Fruit fly (Drosophila melanogaster): ENCODE results near the gene Remo.

The Remo gene

DNA sequence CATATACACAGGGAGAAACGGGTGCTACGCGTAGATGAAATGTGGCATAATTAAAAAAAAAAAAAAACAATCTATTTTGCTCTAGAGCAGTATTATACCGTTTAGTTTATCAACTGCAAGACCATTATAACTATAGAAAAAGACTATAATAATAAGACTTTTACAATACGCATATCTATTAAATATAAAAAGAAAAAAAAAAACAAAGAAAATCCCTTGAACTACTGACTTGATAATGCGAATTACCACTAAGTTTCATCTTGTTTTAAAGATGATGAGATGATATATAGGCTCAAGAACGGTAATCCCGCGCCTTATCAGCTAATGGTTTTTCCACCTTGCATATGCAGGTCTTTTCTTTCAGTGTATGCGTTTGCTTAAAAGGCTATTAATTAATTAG is 19.3 kb downstream of the Remo start (continued):
- TF ChIP-seq seq (GFP tag; IDR thresholded peaks at IDR 0.05) (no peak), B-H1 (GFP tag; IDR thresholded peaks at IDR 0.05) (no peak), CG18764 (GFP tag; optimal IDR thresholded peaks at IDR 0.05) (no peak), fd3F (GFP tag; optimal IDR thresholded peaks at IDR 0.05) (no peak), MBD-R2 (GFP tag; IDR thresholded peaks at IDR 0.05) (no peak), CrebB (tag; optimal IDR thresholded peaks at IDR 0.05) (no peak), Asciz (GFP tag; optimal IDR thresholded peaks at IDR 0.05) (no peak), eyg (GFP tag; optimal IDR thresholded peaks at IDR 0.05) (no peak), CG17361 (GFP tag; IDR thresholded peaks at IDR 0.05) (peak; percentile 43; the same call in 1 of the 3 replicates), CG3838 (GFP tag; optimal IDR thresholded peaks at IDR 0.05) (no peak), CG17802 (tag; optimal IDR thresholded peaks at IDR 0.05) (no peak), hkb (optimal IDR thresholded peaks at IDR 0.05) (no peak), hkb (GFP tag; IDR thresholded peaks at IDR 0.05) (0 out of 2 replicates have a peak, but pooled peaks have one; percentile 14)

DNA sequence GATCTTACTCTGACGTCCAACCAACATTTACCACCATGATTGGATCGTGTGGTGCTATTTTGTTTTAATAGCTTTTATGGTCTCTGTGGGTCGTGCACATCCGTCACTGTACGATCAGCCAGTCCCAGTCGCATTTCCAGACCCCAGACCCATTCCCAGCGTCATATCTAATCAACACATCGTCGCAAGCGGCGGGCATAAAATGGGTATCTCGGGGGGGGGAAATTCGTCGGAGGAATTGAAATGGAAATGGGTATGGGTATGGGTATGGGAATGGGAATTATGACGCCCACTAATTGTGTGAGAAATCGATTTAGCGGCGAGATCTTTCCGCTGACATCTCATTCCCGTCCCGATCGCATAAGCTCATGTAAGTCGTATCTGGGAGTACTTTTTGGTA is 22.9 kb downstream of the Remo start:
- no peak for TF ChIP-seq tx (GFP tag; optimal IDR thresholded peaks at IDR 0.05)
- TF ChIP-seq Fer3 (tag; optimal IDR thresholded peaks at IDR 0.05) = no peak
- no peak for TF ChIP-seq CG3163 (GFP tag; optimal IDR thresholded peaks at IDR 0.05)
- TF ChIP-seq grau (tag; optimal IDR thresholded peaks at IDR 0.05) = no peak
- TF ChIP-seq Blimp-1 (GFP tag; optimal IDR thresholded peaks at IDR 0.05) = no peak
- peak; percentile 12 for TF ChIP-seq CG17359 (tag; optimal IDR thresholded peaks at IDR 0.05)
- no peak for TF ChIP-seq emc (GFP tag; optimal IDR thresholded peaks at IDR 0.05)
- TF ChIP-seq CG15696 (tag; optimal IDR thresholded peaks at IDR 0.05) = no peak
- TF ChIP-seq Adf1 (GFP tag; IDR thresholded peaks at IDR 0.05) = peak; percentile 27; the same call in 1 of the 2 replicates
- TF ChIP-seq CG15601 (tag; optimal IDR thresholded peaks at IDR 0.05) = no peak
- TF ChIP-seq CG34376 (GFP tag; optimal IDR thresholded peaks at IDR 0.05) = peak; percentile 25
- TF ChIP-seq pita (GFP tag; optimal IDR thresholded peaks at IDR 0.05) = no peak
- no peak for TF ChIP-seq phol (tag; optimal IDR thresholded peaks at IDR 0.05)
- no peak for TF ChIP-seq zfh1 (GFP tag; IDR thresholded peaks at IDR 0.05)
- no peak for TF ChIP-seq bcd (GFP tag; optimal IDR thresholded peaks at IDR 0.05)
- TF ChIP-seq chinmo (GFP tag; IDR thresholded peaks at IDR 0.05; ENCODE audit: partially characterized antibody) = peak; percentile 72; the same call in 1 of the 4 replicates
- peak; percentile 88 for TF ChIP-seq CG12769 (tag; optimal IDR thresholded peaks at IDR 0.05)
- TF ChIP-seq Fer2 (tag; optimal IDR thresholded peaks at IDR 0.05) = no peak
- no peak for TF ChIP-seq CG7372 (GFP tag; IDR thresholded peaks at IDR 0.05)
- peak; percentile 9 for TF ChIP-seq CG3281 (GFP tag; optimal IDR thresholded peaks at IDR 0.05)
- TF ChIP-seq prd (optimal IDR thresholded peaks at IDR 0.05) = no peak
- TF ChIP-seq prd (GFP tag; IDR thresholded peaks at IDR 0.05) = no peak
- no peak for TF ChIP-seq Dfd (GFP tag; optimal IDR thresholded peaks at IDR 0.05)
- no peak for TF ChIP-seq CG9609 (GFP tag; optimal IDR thresholded peaks at IDR 0.05)
- no peak for TF ChIP-seq CG14050 (GFP tag; IDR thresholded peaks at IDR 0.05)
- no peak for TF ChIP-seq NK7.1 (GFP tag; optimal IDR thresholded peaks at IDR 0.05)
- TF ChIP-seq CG1832 (GFP tag; optimal IDR thresholded peaks at IDR 0.05) = no peak
- TF ChIP-seq CG7357 (GFP tag; IDR thresholded peaks at IDR 0.05) = no peak
- no peak for TF ChIP-seq CG6254 (GFP tag; optimal IDR thresholded peaks at IDR 0.05)
- TF ChIP-seq CG10543 (GFP tag; optimal IDR thresholded peaks at IDR 0.05) = peak; percentile 81
- no peak for TF ChIP-seq Gsc (GFP tag; IDR thresholded peaks at IDR 0.05)
- TF ChIP-seq Hmr (GFP tag; optimal IDR thresholded peaks at IDR 0.05) = peak; percentile 26
- no peak for TF ChIP-seq ERR (GFP tag; optimal IDR thresholded peaks at IDR 0.05)
- TF ChIP-seq CG15269 (tag; optimal IDR thresholded peaks at IDR 0.05) = peak; percentile 18
- no peak for TF ChIP-seq al (GFP tag; IDR thresholded peaks at IDR 0.05)
- no peak for TF ChIP-seq CG6654 (GFP tag; optimal IDR thresholded peaks at IDR 0.05)
- peak; percentile 72 for TF ChIP-seq exex (tag; optimal IDR thresholded peaks at IDR 0.05)
- TF ChIP-seq CG1024 (GFP tag; IDR thresholded peaks at IDR 0.05) = no peak
- TF ChIP-seq so (GFP tag; IDR thresholded peaks at IDR 0.05) = no peak
